Worm (Caenorhabditis elegans) whole organism, mixed stage, embryonic: ENCODE data around the gene H25K10.4.

Source experiments
- M03D4.4 ChIP-seq: sonication (generic microtip); optimal IDR thresholded peaks from 2 replicates; lab custom pipeline; 2017; ENCODE audit warnings: mild to moderate bottlenecking, missing genetic modification characterization, missing compliant biosample characterization
- bed-3 ChIP-seq: fragments of 200-800 bp; sonication (Bioruptor generic); optimal IDR thresholded peaks from 3 replicates; lab custom pipeline; 2018; ENCODE audit warnings: mild to moderate bottlenecking, missing genetic modification characterization, moderate library complexity, missing compliant biosample characterization
- blmp-1 ChIP-seq: fragments of 150-350 bp; optimal IDR thresholded peaks from 2 replicates; lab custom pipeline; 2014; ENCODE audit warnings: missing biosample characterization, missing genetic modification characterization
- ceh-39 ChIP-seq: fragments of 150-350 bp; optimal IDR thresholded peaks from 2 replicates; lab custom pipeline; 2014; ENCODE audit warnings: missing biosample characterization, missing genetic modification characterization
- ceh-43 ChIP-seq: fragments of 200-800 bp; sonication (Bioruptor generic); optimal IDR thresholded peaks from 2 replicates; lab custom pipeline; 2018; ENCODE audit warnings: mild to moderate bottlenecking, missing genetic modification characterization, moderate library complexity, missing compliant biosample characterization
- ceh-83 ChIP-seq: fragments of 200-800 bp; sonication (Bioruptor generic); optimal IDR thresholded peaks from 2 replicates; lab custom pipeline; 2018; ENCODE audit warnings: mild to moderate bottlenecking, missing genetic modification characterization, missing compliant biosample characterization
- ces-1 ChIP-seq: fragments of 150-350 bp; optimal IDR thresholded peaks from 2 replicates; lab custom pipeline; 2014; ENCODE audit warnings: missing biosample characterization, missing genetic modification reagents, missing genetic modification characterization
- drap-1 ChIP-seq: fragments of 200-800 bp; sonication (Bioruptor generic); optimal IDR thresholded peaks from 3 replicates; lab custom pipeline; 2018; ENCODE audit warnings: mild to moderate bottlenecking, missing genetic modification characterization, missing compliant biosample characterization
- elt-1 ChIP-seq: sonication (generic microtip); optimal IDR thresholded peaks from 2 replicates; lab custom pipeline; 2017; ENCODE audit warnings: missing genetic modification characterization, mild to moderate bottlenecking, missing compliant biosample characterization, antibody characterized with exemption, moderate library complexity, borderline replicate concordance; ENCODE audit not compliant: insufficient read depth
- flh-1 ChIP-seq: fragments of 200-800 bp; sonication (Bioruptor generic); optimal IDR thresholded peaks from 2 replicates; lab custom pipeline; 2018; ENCODE audit warnings: mild to moderate bottlenecking, missing genetic modification characterization, moderate library complexity, missing compliant biosample characterization
- hlh-1 ChIP-seq: fragments of 150-350 bp; optimal IDR thresholded peaks from 2 replicates; lab custom pipeline; 2014; ENCODE audit warnings: missing biosample characterization, missing genetic modification reagents, missing genetic modification characterization
- lin-13 ChIP-seq: fragments of 150-350 bp; optimal IDR thresholded peaks from 2 replicates; lab custom pipeline; 2014; ENCODE audit warnings: missing biosample characterization, missing genetic modification characterization
- lin-32 ChIP-seq: fragments of 200-800 bp; sonication (Bioruptor generic); optimal IDR thresholded peaks from 2 replicates; lab custom pipeline; 2018; ENCODE audit warnings: mild to moderate bottlenecking, missing genetic modification characterization, missing compliant biosample characterization
- lsy-2 ChIP-seq: fragments of 150-350 bp; optimal IDR thresholded peaks from 2 replicates; lab custom pipeline; 2014; ENCODE audit warnings: missing biosample characterization, missing genetic modification characterization
- mep-1 ChIP-seq: fragments of 150-350 bp; optimal IDR thresholded peaks from 2 replicates; lab custom pipeline; 2017; ENCODE audit warnings: missing biosample characterization, missing genetic modification reagents, missing genetic modification characterization, inconsistent platforms
- nhr-12 ChIP-seq: fragments of 150-350 bp; optimal IDR thresholded peaks from 2 replicates; lab custom pipeline; 2014; ENCODE audit warnings: missing biosample characterization, missing genetic modification characterization
- nhr-2 ChIP-seq: fragments of 150-350 bp; optimal IDR thresholded peaks from 2 replicates; lab custom pipeline; 2014; ENCODE audit warnings: missing biosample characterization, missing genetic modification characterization
- nhr-76 ChIP-seq: sonication (generic microtip); optimal IDR thresholded peaks from 2 replicates; lab custom pipeline; 2017; ENCODE audit warnings: missing biosample characterization, missing genetic modification characterization
- pha-4 ChIP-seq: fragments of 150-350 bp; optimal IDR thresholded peaks from 2 replicates; lab custom pipeline; 2018; ENCODE audit warnings: missing biosample characterization, missing genetic modification reagents, missing genetic modification characterization
- sem-2 ChIP-seq: fragments of 200-800 bp; sonication (Bioruptor generic); optimal IDR thresholded peaks from 2 replicates; lab custom pipeline; 2018; ENCODE audit warnings: mild to moderate bottlenecking, missing genetic modification characterization, missing compliant biosample characterization
- snpc-4 ChIP-seq: fragments of 150-350 bp; optimal IDR thresholded peaks from 2 replicates; lab custom pipeline; 2014; ENCODE audit warnings: missing biosample characterization, missing genetic modification characterization
- sptf-1 ChIP-seq: sonication (generic microtip); optimal IDR thresholded peaks from 2 replicates; lab custom pipeline; 2017; ENCODE audit warnings: mild to moderate bottlenecking, missing genetic modification characterization, moderate library complexity, missing compliant biosample characterization
- unc-62 ChIP-seq: fragments of 150-350 bp; optimal IDR thresholded peaks from 2 replicates; lab custom pipeline; 2014; ENCODE audit warnings: missing biosample characterization, missing genetic modification reagents, missing genetic modification characterization
- zip-8 ChIP-seq: fragments of 150-350 bp; optimal IDR thresholded peaks from 2 replicates; lab custom pipeline; 2014; ENCODE audit warnings: missing biosample characterization, missing genetic modification characterization
- ztf-11 ChIP-seq: fragments of 150-350 bp; optimal IDR thresholded peaks from 2 replicates; lab custom pipeline; 2014; ENCODE audit warnings: missing biosample characterization, missing genetic modification characterization

H25K10.4 gene

ce11 chrIV:16230464-16230863 is 4.6 kb downstream of the H25K10.4 start:
- no peak for TF ChIP-seq ceh-83 (GFP tag; lab: Kevin White, UChicago)
- TF ChIP-seq unc-62 (GFP tag; lab: Kevin White, UChicago), result no peak

ce11 chrIV:16233028-16233427 is 7.2 kb downstream of the H25K10.4 start, which contains the start of the genes hpa-1 and irld-39:
TSS of gene hpa-1 (minus strand) at chrIV:16233128.
TSS of gene irld-39 (plus strand) at chrIV:16233148.
- TF ChIP-seq ceh-39, result no peak
- TF ChIP-seq hlh-1, result no peak
- no peak for TF ChIP-seq flh-1 (GFP tag; lab: Kevin White, UChicago)
- no peak for TF ChIP-seq ztf-11 (tag; lab: Kevin White, UChicago)
- TF ChIP-seq ces-1, result no peak
- TF ChIP-seq, all 35 proteins: peak for 0

DNA sequence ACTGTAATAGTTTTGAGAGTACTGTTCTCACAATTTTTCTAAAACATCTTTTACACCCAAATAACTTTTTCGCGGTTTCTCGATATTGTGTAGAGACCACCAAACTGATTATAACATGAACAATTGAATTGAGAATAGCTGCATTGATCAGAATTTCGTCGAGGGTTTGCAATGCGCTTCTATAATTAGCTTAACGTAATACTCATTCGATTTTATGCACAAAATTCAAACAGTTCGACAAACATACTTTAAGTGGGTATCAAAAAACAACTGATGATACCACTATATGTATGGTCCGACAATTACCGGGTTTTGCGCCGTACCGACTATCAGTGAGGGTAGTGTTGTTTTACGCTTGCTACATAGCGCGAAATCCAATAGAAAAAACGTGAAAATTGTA is 11.0 kb downstream of the H25K10.4 start:
- TF ChIP-seq hlh-1 (no peak), flh-1 (GFP tag; lab: Kevin White, UChicago) (no peak), M03D4.4 (tag; lab: Kevin White, UChicago) (no peak), lsy-2 (tag; lab: Kevin White, UChicago) (no peak), bed-3 (no peak), mep-1 (tag; lab: Kevin White, UChicago) (no peak), drap-1 (GFP tag; lab: Kevin White, UChicago) (no peak), nhr-76 (no peak), pha-4 (no peak), lin-32 (GFP tag; lab: Kevin White, UChicago) (no peak), nhr-2 (tag; lab: Kevin White, UChicago) (no peak), ceh-43 (no peak), ztf-11 (tag; lab: Kevin White, UChicago) (no peak), unc-62 (GFP tag; lab: Kevin White, UChicago) (no peak), ceh-39 (no peak), nhr-12 (tag; lab: Kevin White, UChicago) (no peak), sptf-1 (tag; lab: Kevin White, UChicago) (no peak)
- TF ChIP-seq, all 35 proteins: peak for 0

ce11 chrIV:16238555-16238954 is 12.7 kb downstream of the H25K10.4 start, which contains the start of gene srw-61:
TSS of gene srw-61 (minus strand) at chrIV:16238655.
- no peak for TF ChIP-seq sem-2 (GFP tag; lab: Kevin White, UChicago)

DNA sequence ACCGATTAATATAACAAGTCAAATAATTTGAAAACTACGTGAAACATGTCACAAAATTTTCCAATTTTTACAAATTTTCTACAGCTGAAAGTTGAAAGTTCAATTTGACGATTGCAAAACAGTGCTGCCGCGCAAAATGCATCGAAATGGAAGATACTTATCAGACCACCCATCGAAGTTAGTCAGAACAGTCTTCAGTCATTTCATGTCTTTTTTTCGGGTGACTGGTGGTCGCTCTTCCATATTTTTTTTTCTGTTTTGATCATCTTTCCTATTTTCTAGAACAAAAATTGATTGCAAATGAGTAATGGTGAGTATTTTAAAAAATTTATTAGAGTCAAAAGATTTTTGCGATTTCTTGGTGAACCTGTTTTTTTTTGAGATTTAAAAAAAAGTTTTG is 21.3 kb downstream of the H25K10.4 start, which contains the start of gene F38C2.1:
F38C2.1 (plus strand) TSS at position 301 of the 400 bp plus-strand sequence.
- TF ChIP-seq zip-8 (tag; lab: Kevin White, UChicago) (no peak), lin-13 (tag; lab: Kevin White, UChicago) (no peak), drap-1 (GFP tag; lab: Kevin White, UChicago) (no peak), sptf-1 (tag; lab: Kevin White, UChicago) (no peak), snpc-4 (tag; lab: Kevin White, UChicago) (no peak)
- TF ChIP-seq, all 35 proteins: peak for 0

DNA sequence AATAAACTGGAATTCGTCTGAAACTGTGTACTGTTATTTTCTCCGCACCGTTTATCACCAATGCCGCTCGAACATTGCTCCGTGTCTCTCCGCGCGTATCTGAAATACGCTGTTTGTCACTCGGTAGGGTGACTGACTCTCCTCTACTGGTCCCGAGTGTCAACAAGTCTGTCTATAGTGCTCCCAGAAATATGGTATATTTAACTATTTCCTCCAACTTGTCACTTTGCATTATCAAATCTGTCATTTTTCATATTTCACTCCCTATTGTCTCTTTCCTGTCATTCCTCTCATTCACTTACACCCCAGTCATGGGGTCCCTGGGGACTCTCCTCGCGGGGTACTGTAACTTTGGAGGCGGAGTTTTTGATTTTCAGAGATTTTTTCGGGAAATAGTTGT is 28.6 kb downstream of the H25K10.4 start, which contains the start of gene hlh-17:
hlh-17 (plus strand) TSS at position 301 of the 400 bp plus-strand sequence.
- TF ChIP-seq lin-13 (tag; lab: Kevin White, UChicago), result no peak
- no peak for TF ChIP-seq blmp-1 (tag; lab: Kevin White, UChicago)
- TF ChIP-seq lsy-2 (tag; lab: Kevin White, UChicago), result no peak
- TF ChIP-seq, all 35 proteins: peak for 0

DNA sequence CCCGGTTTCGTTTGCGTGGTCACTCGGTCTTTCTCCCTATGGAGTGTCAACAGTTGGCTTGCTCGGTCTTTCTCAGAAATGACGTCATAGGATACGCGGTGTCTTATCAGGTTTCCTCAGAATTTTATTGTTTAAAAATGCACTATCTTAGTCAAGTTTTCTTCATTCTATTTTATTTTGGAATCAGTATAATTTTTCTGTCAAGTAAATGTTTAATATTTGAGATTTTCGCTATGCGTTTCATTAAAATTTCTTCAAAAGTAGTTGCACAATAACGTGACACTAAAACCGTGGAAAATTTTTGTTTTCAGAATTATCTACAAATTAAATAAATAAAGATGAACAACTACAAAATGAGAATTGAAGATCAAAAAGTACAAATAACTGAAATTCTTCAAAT is 31.5 kb downstream of the H25K10.4 start, which contains the start of gene hlh-31:
hlh-31 (plus strand) TSS at position 301 of the 400 bp plus-strand sequence.
- TF ChIP-seq zip-8 (tag; lab: Kevin White, UChicago), result peak; percentile 8
- TF ChIP-seq elt-1 (tag; lab: Kevin White, UChicago), result no peak

ce11 chrIV:16270955-16271354 is 45.1 kb downstream of the H25K10.4 start, which contains the start of gene F38C2.4:
TSS of gene F38C2.4 (plus strand) at chrIV:16271255.
- TF ChIP-seq lin-32 (GFP tag; lab: Kevin White, UChicago) (no peak), bed-3 (no peak), nhr-2 (tag; lab: Kevin White, UChicago) (no peak), ztf-11 (tag; lab: Kevin White, UChicago) (no peak), zip-8 (tag; lab: Kevin White, UChicago) (no peak)
